Worm (Caenorhabditis elegans) whole organism, L4 larva: ENCODE data around the gene fipr-7.
A peak's percentile ranks its signal among the peaks of the same experiment; 100 is the strongest.

ENCODE experiments used
- F44E2.7 ChIP-seq: fragments of 200-800 bp; sonication (Bioruptor generic); IDR thresholded peaks from 2 replicates; pipeline ENCODE4 v2.1.2; 2022; ENCODE audit warnings: missing genetic modification characterization, missing compliant biosample characterization
- Y75B8A.6 ChIP-seq: fragments of 200-800 bp; sonication (Bioruptor generic); IDR thresholded peaks from 2 replicates; pipeline ENCODE4 v1.3.6; 2022; ENCODE audit warnings: missing genetic modification reagents, missing genetic modification characterization, missing compliant biosample characterization
- ZK337.2 ChIP-seq: fragments of 200-800 bp; sonication (Bioruptor generic); IDR thresholded peaks from 2 replicates; pipeline ENCODE4 v1.3.6; 2022; ENCODE audit warnings: missing genetic modification reagents, missing genetic modification characterization, missing compliant biosample characterization
- aha-1 ChIP-seq: fragments of 150-350 bp; peaks from one replicate; lab custom pipeline; 2014; ENCODE audit warnings: missing biosample characterization, missing genetic modification characterization
- ama-1 ChIP-seq: fragments of 150-350 bp; optimal IDR thresholded peaks from 2 replicates; lab custom pipeline; 2014; ENCODE audit warnings: inconsistent platforms, mixed read lengths
- ceh-20 ChIP-seq: fragments of 200-800 bp; sonication (Bioruptor generic); IDR thresholded peaks from 2 replicates; pipeline ENCODE4 v1.3.6; 2022; ENCODE audit warnings: missing genetic modification reagents, missing genetic modification characterization, missing compliant biosample characterization
- ceh-62 ChIP-seq: sonication (generic microtip); optimal IDR thresholded peaks from 2 replicates; lab custom pipeline; 2017; ENCODE audit warnings: missing biosample characterization, missing genetic modification characterization
- daf-16 ChIP-seq, 3 experiments: sonication (generic microtip); optimal IDR thresholded peaks; 2 replicates each; lab custom pipeline; 2016 to 2017; ENCODE audit warnings: missing genetic modification characterization in 3 of 3, missing genetic modification reagents in 3 of 3, mild to moderate bottlenecking in 2 of 3, missing compliant biosample characterization in 2 of 3, missing biosample characterization in 1 of 3, moderate library complexity in 1 of 3
- daf-8 ChIP-seq: fragments of 200-800 bp; sonication (Bioruptor generic); IDR thresholded peaks from 2 replicates; pipeline ENCODE4 v1.3.6; 2022; ENCODE audit warnings: missing genetic modification characterization, missing compliant biosample characterization
- dmd-6 ChIP-seq: fragments of 200-800 bp; sonication (Bioruptor generic); IDR thresholded peaks from 2 replicates; pipeline ENCODE4 v1.3.6; 2022; ENCODE audit warnings: missing genetic modification reagents, missing genetic modification characterization, missing compliant biosample characterization
- dve-1 ChIP-seq: sonication (generic microtip); optimal IDR thresholded peaks from 2 replicates; lab custom pipeline; 2017; ENCODE audit warnings: antibody characterized with exemption, mild to moderate bottlenecking, missing genetic modification characterization, missing compliant biosample characterization; ENCODE audit not compliant: insufficient read depth
- fos-1 ChIP-seq: fragments of 150-350 bp; optimal IDR thresholded peaks from 2 replicates; lab custom pipeline; 2014; ENCODE audit warnings: missing biosample characterization, missing genetic modification characterization
- hif-1 ChIP-seq, 2 experiments: sonication (generic microtip); optimal IDR thresholded peaks; 2 replicates each; lab custom pipeline; 2016 to 2017; ENCODE audit warnings: missing compliant biosample characterization in 2 of 2, missing genetic modification characterization in 2 of 2, missing genetic modification reagents in 2 of 2, missing genotype in 2 of 2, mild to moderate bottlenecking in 1 of 2
- hlh-30 ChIP-seq: sonication (generic microtip); optimal IDR thresholded peaks from 2 replicates; lab custom pipeline; 2017; ENCODE audit warnings: antibody characterized with exemption, mild to moderate bottlenecking, missing genetic modification characterization, missing compliant biosample characterization; ENCODE audit not compliant: insufficient read depth
- lin-29 ChIP-seq: fragments of 200-800 bp; sonication (Bioruptor generic); IDR thresholded peaks from 2 replicates; pipeline ENCODE4 v1.3.6; 2022; ENCODE audit warnings: missing genetic modification reagents, missing genetic modification characterization, missing compliant biosample characterization
- lir-3 ChIP-seq: sonication (generic microtip); optimal IDR thresholded peaks from 2 replicates; lab custom pipeline; 2016; ENCODE audit warnings: mild to moderate bottlenecking, missing genetic modification characterization, missing compliant biosample characterization
- lsy-2 ChIP-seq, 2 experiments: fragments of 150-350 bp in 1 of 2; sonication (generic microtip) in 1 of 2; optimal IDR thresholded peaks; 2 replicates each; lab custom pipeline; 2014 to 2017; ENCODE audit warnings: missing biosample characterization in 2 of 2, missing genetic modification characterization in 2 of 2
- mep-1 ChIP-seq: fragments of 150-350 bp; sonication (generic microtip); optimal IDR thresholded peaks from 3 replicates; lab custom pipeline; 2014; ENCODE audit warnings: missing biosample characterization, missing genetic modification characterization
- nhr-10 ChIP-seq: fragments of 150-350 bp; optimal IDR thresholded peaks from 2 replicates; lab custom pipeline; 2014; ENCODE audit warnings: missing biosample characterization, missing genetic modification characterization
- nhr-25 ChIP-seq: sonication (generic microtip); optimal IDR thresholded peaks from 2 replicates; lab custom pipeline; 2017; ENCODE audit warnings: missing genetic modification characterization, mild to moderate bottlenecking, missing compliant biosample characterization, antibody characterized with exemption, moderate library complexity, borderline replicate concordance; ENCODE audit not compliant: insufficient read depth
- nhr-28 ChIP-seq: fragments of 150-350 bp; optimal IDR thresholded peaks from 2 replicates; lab custom pipeline; 2014; ENCODE audit warnings: missing biosample characterization, missing genetic modification characterization
- pha-4 ChIP-seq, 2 experiments: fragments of 150-350 bp in 1 of 2; fragments of 200-800 bp in 1 of 2; sonication (Bioruptor generic) in 1 of 2; IDR thresholded peaks in 1 of 2; optimal IDR thresholded peaks in 1 of 2; 2 replicates each; pipeline versions ENCODE4 v1.3.6 to Lab custom; 2014 to 2022; ENCODE audit warnings: missing genetic modification characterization in 2 of 2, missing genetic modification reagents in 2 of 2, missing biosample characterization in 1 of 2, missing compliant biosample characterization in 1 of 2
- pqm-1 ChIP-seq: sonication (generic microtip); optimal IDR thresholded peaks from 2 replicates; lab custom pipeline; 2017; ENCODE audit warnings: missing biosample characterization, missing genetic modification characterization
- rbr-2 ChIP-seq: sonication (generic microtip); optimal IDR thresholded peaks from 2 replicates; lab custom pipeline; 2016; ENCODE audit warnings: missing genotype, missing genetic modification characterization, missing compliant biosample characterization
- skn-1 ChIP-seq: fragments of 150-350 bp; optimal IDR thresholded peaks from 2 replicates; lab custom pipeline; 2014; ENCODE audit warnings: missing biosample characterization, missing genetic modification characterization
- unc-130 ChIP-seq: sonication (generic microtip); optimal IDR thresholded peaks from 2 replicates; lab custom pipeline; 2016; ENCODE audit warnings: missing genetic modification reagents, missing genetic modification characterization, missing compliant biosample characterization
- unc-62 ChIP-seq, 3 experiments: fragments of 150-350 bp in 1 of 3; sonication (generic microtip); optimal IDR thresholded peaks in 2 of 3; peaks in 1 of 3; 1 replicate in 1 of 3; 2 replicates in 2 of 3; lab custom pipeline; 2014 to 2017; ENCODE audit warnings: missing biosample characterization in 3 of 3, missing genetic modification characterization in 3 of 3, missing genetic modification reagents in 3 of 3, missing genotype in 1 of 3
- vab-7 ChIP-seq: fragments of 200-800 bp; sonication (Bioruptor generic); IDR thresholded peaks from 2 replicates; pipeline ENCODE4 v1.3.6; 2022; ENCODE audit warnings: missing genetic modification reagents, missing genetic modification characterization, missing compliant biosample characterization
- zip-2 ChIP-seq: fragments of 150-350 bp; optimal IDR thresholded peaks from 2 replicates; lab custom pipeline; 2014; ENCODE audit warnings: missing biosample characterization, missing genetic modification characterization

The fipr-7 gene

ce11 chrV:10248255-10248979 is 18.8 kb downstream of the fipr-7 start, which contains the start of gene akt-1:
Gene akt-1, plus strand, starts transcription at chrV:10248905.
- TF ChIP-seq unc-62 (GFP tag; optimal IDR thresholded peaks at IDR 0.05 in 1 of 2; lab: Kevin White, UChicago) (peak in 1 of 2 experiments; percentile 99), unc-62 (tag; optimal IDR thresholded peaks at IDR 0.05; lab: Kevin White, UChicago) (no peak), aha-1 (tag; lab: Kevin White, UChicago) (peak; percentile 94), hlh-30 (peak; percentile 23), unc-130 (GFP tag; lab: Kevin White, UChicago) (no peak), lir-3 (tag; lab: Kevin White, UChicago) (no peak), daf-16 (GFP tag; optimal IDR thresholded peaks at IDR 0.05; lab: Kevin White, UChicago) (peak in 1 of 2 experiments; percentile 48), daf-16 (tag; optimal IDR thresholded peaks at IDR 0.05; lab: Kevin White, UChicago) (peak; percentile 77), rbr-2 (tag; lab: Kevin White, UChicago) (peak; percentile 12)

ce11 chrV:10249515-10249914 is 19.9 kb downstream of the fipr-7 start:
- peak; percentile 94 for TF ChIP-seq aha-1 (tag; lab: Kevin White, UChicago)
- TF ChIP-seq lin-29 = no peak
- no peak for TF ChIP-seq dmd-6
- peak in 1 of 2 experiments; percentile 72 for TF ChIP-seq daf-16 (GFP tag; optimal IDR thresholded peaks at IDR 0.05; lab: Kevin White, UChicago)
- peak; percentile 7 for TF ChIP-seq daf-16 (tag; optimal IDR thresholded peaks at IDR 0.05; lab: Kevin White, UChicago)

ce11 chrV:10252682-10253081 is 23.1 kb downstream of the fipr-7 start:
- TF ChIP-seq mep-1 (tag; lab: Kevin White, UChicago) (peak; percentile 8), lsy-2 (tag; optimal IDR thresholded peaks at IDR 0.05; lab: Kevin White, UChicago) (peak in 1 of 2 experiments; percentile 41), nhr-25 (no peak), aha-1 (tag; lab: Kevin White, UChicago) (peak; percentile 76), F44E2.7 (no peak), fos-1 (tag; lab: Kevin White, UChicago) (peak; percentile 23), ama-1 (lab: Kevin White, UChicago) (peak; percentile 80), daf-16 (GFP tag; optimal IDR thresholded peaks at IDR 0.05; lab: Kevin White, UChicago) (no peak), daf-16 (tag; optimal IDR thresholded peaks at IDR 0.05; lab: Kevin White, UChicago) (peak; percentile 15)

- TF ChIP-seq zip-2 (tag; lab: Kevin White, UChicago) (peak; percentile 94), vab-7 (GFP tag; lab: Robert Waterston, UW) (no peak), nhr-10 (tag; lab: Kevin White, UChicago) (no peak), ceh-62 (tag; lab: Kevin White, UChicago) (no peak), dve-1 (tag; lab: Kevin White, UChicago) (peak; percentile 58), daf-16 (GFP tag; optimal IDR thresholded peaks at IDR 0.05; lab: Kevin White, UChicago) (no peak), daf-16 (tag; optimal IDR thresholded peaks at IDR 0.05; lab: Kevin White, UChicago) (peak; percentile 64), Y75B8A.6 (GFP tag; lab: Robert Waterston, UW) (no peak), ama-1 (lab: Kevin White, UChicago) (peak; percentile 59), hif-1 (tag; optimal IDR thresholded peaks at IDR 0.05; lab: Kevin White, UChicago) (no peak), nhr-28 (tag; lab: Kevin White, UChicago) (peak; percentile 37), skn-1 (tag; lab: Kevin White, UChicago) (no peak), pha-4 (GFP tag; IDR thresholded peaks at IDR 0.05; lab: Robert Waterston, UW) (no peak), pha-4 (tag; optimal IDR thresholded peaks at IDR 0.05; lab: Kevin White, UChicago) (peak; percentile 68), pqm-1 (peak; percentile 12), lin-29 (no peak), ZK337.2 (GFP tag; lab: Robert Waterston, UW) (no peak), daf-8 (no peak), ceh-20 (GFP tag; lab: Robert Waterston, UW) (no peak)
Observed at ce11 chrV:10255005-10255472, 25.4 kb downstream of the fipr-7 start, which contains the start of gene rop-1. Gene rop-1, minus strand, starts transcription at chrV:10255055.
